Worm (Caenorhabditis elegans): ENCODE data around the gene Y45F10C.2.

Gene Y45F10C.2

ce11 chrIV:13678649-13679048 lies 16.2 kb upstream of the Y45F10C.2 start, which contains the start of gene srlf-26:
Gene srlf-26, plus strand, starts transcription at chrIV:13678949.
- TF ChIP-seq nhr-11 (tag; optimal IDR thresholded peaks at IDR 0.05) (no peak), lin-39 (tag; optimal IDR thresholded peaks at IDR 0.05) (no peak), eor-1 (tag; optimal IDR thresholded peaks at IDR 0.05) (no peak), nhr-67 (tag; optimal IDR thresholded peaks at IDR 0.05) (no peak), snpc-4 (tag; optimal IDR thresholded peaks at IDR 0.05) (no peak), pqm-1 (tag; optimal IDR thresholded peaks at IDR 0.05) (no peak), nhr-237 (tag; optimal IDR thresholded peaks at IDR 0.05) (no peak), nhr-76 (tag; optimal IDR thresholded peaks at IDR 0.05) (no peak), ztf-4 (tag; optimal IDR thresholded peaks at IDR 0.05) (no peak), skn-1 (tag; optimal IDR thresholded peaks at IDR 0.05) (no peak), ama-1 (optimal IDR thresholded peaks at IDR 0.05) (no peak)

ce11 chrIV:13673504-13673903 lies 11.0 kb upstream of the Y45F10C.2 start, which contains the start of gene oac-48:
Gene oac-48, plus strand, starts transcription at chrIV:13673804.
- TF ChIP-seq nhr-12 (tag; optimal IDR thresholded peaks at IDR 0.05) (no peak), pha-4 (tag; optimal IDR thresholded peaks at IDR 0.05) (no peak), ceh-16 (tag; optimal IDR thresholded peaks at IDR 0.05) (no peak), nhr-76 (tag; optimal IDR thresholded peaks at IDR 0.05) (no peak), ceh-82 (tag; optimal IDR thresholded peaks at IDR 0.05) (no peak), lsy-12 (tag; optimal IDR thresholded peaks at IDR 0.05) (no peak), sea-2 (GFP tag; optimal IDR thresholded peaks at IDR 0.05) (no peak), ceh-28 (tag; optimal IDR thresholded peaks at IDR 0.05) (no peak), nhr-67 (tag; optimal IDR thresholded peaks at IDR 0.05) (no peak), aly-2 (tag; optimal IDR thresholded peaks at IDR 0.05) (no peak), nhr-77 (tag; optimal IDR thresholded peaks at IDR 0.05) (no peak), nhr-23 (tag; optimal IDR thresholded peaks at IDR 0.05) (no peak)

- TF ChIP-seq hmg-11 (tag; optimal IDR thresholded peaks at IDR 0.05) (no peak), daf-12 (tag; optimal IDR thresholded peaks at IDR 0.05) (no peak), nhr-76 (tag; optimal IDR thresholded peaks at IDR 0.05) (no peak), jun-1 (tag; optimal IDR thresholded peaks at IDR 0.05) (no peak), snpc-4 (tag; optimal IDR thresholded peaks at IDR 0.05) (no peak), ZK546.5 (tag; optimal IDR thresholded peaks at IDR 0.05) (no peak), ceh-82 (tag; optimal IDR thresholded peaks at IDR 0.05) (no peak), nfya-1 (tag; optimal IDR thresholded peaks at IDR 0.05; ENCODE audit: insufficient read depth) (no peak), ceh-28 (tag; optimal IDR thresholded peaks at IDR 0.05) (no peak), eor-1 (tag; optimal IDR thresholded peaks at IDR 0.05) (no peak), fos-1 (tag; optimal IDR thresholded peaks at IDR 0.05) (no peak), elt-1 (tag; optimal IDR thresholded peaks at IDR 0.05) (no peak), unc-39 (tag; optimal IDR thresholded peaks at IDR 0.05) (no peak)
Measured at ce11 chrIV:13666849-13667430, 4.5 kb upstream of the Y45F10C.2 start, which contains the start of gene fbxa-215. Gene fbxa-215, minus strand, starts transcription at chrIV:13666909.

- TF ChIP-seq R02D3.7 (tag; optimal IDR thresholded peaks at IDR 0.05), result no peak
- TF ChIP-seq tbx-2 (tag; optimal IDR thresholded peaks at IDR 0.05), result no peak
Measured at ce11 chrIV:13665073-13665472, 2.6 kb upstream of the Y45F10C.2 start.

- TF ChIP-seq elt-2 (tag; optimal IDR thresholded peaks at IDR 0.05) (no peak), unc-39 (tag; optimal IDR thresholded peaks at IDR 0.05) (no peak), ama-1 (optimal IDR thresholded peaks at IDR 0.05) (no peak), ceh-9 (tag; optimal IDR thresholded peaks at IDR 0.05) (no peak), tbx-2 (tag; optimal IDR thresholded peaks at IDR 0.05) (no peak), mml-1 (tag; optimal IDR thresholded peaks at IDR 0.05) (no peak), egl-5 (tag; optimal IDR thresholded peaks at IDR 0.05) (no peak), unc-62 (GFP tag; optimal IDR thresholded peaks at IDR 0.05) (no peak), nhr-67 (tag; optimal IDR thresholded peaks at IDR 0.05) (no peak), skn-1 (tag; optimal IDR thresholded peaks at IDR 0.05) (no peak), nhr-237 (tag; optimal IDR thresholded peaks at IDR 0.05) (no peak), nhr-43 (tag; optimal IDR thresholded peaks at IDR 0.05; ENCODE audit: poor library complexity, severe bottlenecking) (no peak), lin-15B (tag; optimal IDR thresholded peaks at IDR 0.05) (no peak), fkh-10 (GFP tag; optimal IDR thresholded peaks at IDR 0.05) (no peak), nhr-28 (tag; optimal IDR thresholded peaks at IDR 0.05) (no peak), lin-39 (tag; optimal IDR thresholded peaks at IDR 0.05) (no peak)
Measured at ce11 chrIV:13664090-13664489, 1.6 kb upstream of the Y45F10C.2 start, which contains the start of gene Y45F10C.4. Gene Y45F10C.4, minus strand, starts transcription at chrIV:13664190.

All from whole organism, L3 larva.